Fruit fly (Drosophila melanogaster) whole organism, embryonic: ENCODE data around the gene CG5225.

Source experiments
- Adf1 ChIP-seq: fragments of 200-800 bp; sonication (Bioruptor generic); IDR thresholded peaks from 2 replicates; pipeline ENCODE4 v1.3.6; 2022; ENCODE audit warnings: missing biosample characterization, missing genetic modification characterization
- Bdp1 ChIP-seq: fragments of 200-800 bp; sonication (Bioruptor generic); optimal IDR thresholded peaks from 3 replicates; lab custom pipeline; 2016; ENCODE audit warnings: missing biosample characterization, missing genetic modification characterization
- Bgb ChIP-seq: fragments of 200-800 bp; sonication (Bioruptor generic); IDR thresholded peaks from 2 replicates; pipeline ENCODE4 v1.3.6; 2022; ENCODE audit warnings: missing biosample characterization, missing genetic modification characterization; ENCODE audit not compliant: partially characterized antibody
- CG10267 ChIP-seq: fragments of 200-800 bp; sonication (Bioruptor generic); optimal IDR thresholded peaks from 2 replicates; lab custom pipeline; 2018; ENCODE audit warnings: missing biosample characterization, mild to moderate bottlenecking, missing genetic modification characterization, moderate library complexity
- CG12744 ChIP-seq: fragments of 200-800 bp; sonication (Bioruptor generic); optimal IDR thresholded peaks from 2 replicates; lab custom pipeline; 2016; ENCODE audit warnings: missing biosample characterization, missing genetic modification characterization
- CG15269 ChIP-seq: fragments of 200-800 bp; sonication (Bioruptor generic); optimal IDR thresholded peaks from 2 replicates; lab custom pipeline; 2018; ENCODE audit warnings: missing biosample characterization, mild to moderate bottlenecking, missing genetic modification characterization, moderate library complexity
- CG1647 ChIP-seq: fragments of 200-800 bp; sonication (Bioruptor generic); optimal IDR thresholded peaks from 3 replicates; lab custom pipeline; 2016; ENCODE audit warnings: missing biosample characterization, missing genetic modification characterization
- CG16863 ChIP-seq: fragments of 200-800 bp; sonication (Bioruptor generic); optimal IDR thresholded peaks from 3 replicates; lab custom pipeline; 2016; ENCODE audit warnings: missing biosample characterization, missing genetic modification characterization
- CG17186 ChIP-seq: fragments of 200-800 bp; sonication (Bioruptor generic); optimal IDR thresholded peaks from 3 replicates; lab custom pipeline; 2017; ENCODE audit warnings: missing biosample characterization, missing genetic modification reagents, missing genetic modification characterization
- CG17328 ChIP-seq: fragments of 200-800 bp; sonication (Bioruptor generic); IDR thresholded peaks from 2 replicates; pipeline ENCODE4 v1.3.6; 2022; ENCODE audit warnings: missing biosample characterization, missing genetic modification characterization
- CG17568 ChIP-seq: fragments of 200-800 bp; sonication (Bioruptor generic); optimal IDR thresholded peaks from 2 replicates; lab custom pipeline; 2018; ENCODE audit warnings: missing biosample characterization, mild to moderate bottlenecking, missing genetic modification characterization, moderate library complexity
- CG18764 ChIP-seq: fragments of 200-800 bp; sonication (Bioruptor generic); optimal IDR thresholded peaks from 3 replicates; lab custom pipeline; 2016; ENCODE audit warnings: missing biosample characterization, missing genetic modification characterization
- CG30403 ChIP-seq: fragments of 200-800 bp; sonication (Bioruptor generic); optimal IDR thresholded peaks from 3 replicates; lab custom pipeline; 2016; ENCODE audit warnings: missing biosample characterization, missing genetic modification characterization
- CG32772 ChIP-seq: fragments of 200-800 bp; sonication (Bioruptor generic); IDR thresholded peaks from 2 replicates; pipeline ENCODE4 v1.3.6; 2022; ENCODE audit warnings: missing biosample characterization, missing genetic modification characterization
- CG3281 ChIP-seq: fragments of 200-800 bp; sonication (Bioruptor generic); optimal IDR thresholded peaks from 3 replicates; lab custom pipeline; 2017; ENCODE audit warnings: missing biosample characterization, mild to moderate bottlenecking, missing genetic modification characterization
- CG33213 ChIP-seq: fragments of 200-800 bp; sonication (Bioruptor generic); optimal IDR thresholded peaks from 3 replicates; lab custom pipeline; 2016; ENCODE audit warnings: missing biosample characterization, missing genetic modification characterization
- CG3838 ChIP-seq: fragments of 200-800 bp; sonication (Bioruptor generic); optimal IDR thresholded peaks from 3 replicates; lab custom pipeline; 2016; ENCODE audit warnings: missing biosample characterization, missing genetic modification characterization
- CG3847 ChIP-seq: fragments of 200-800 bp; sonication (Bioruptor generic); IDR thresholded peaks from 2 replicates; pipeline ENCODE4 v1.3.6; 2022; ENCODE audit warnings: missing biosample characterization, missing genetic modification characterization
- CG4707 ChIP-seq: fragments of 200-800 bp; sonication (Bioruptor generic); optimal IDR thresholded peaks from 2 replicates; lab custom pipeline; 2018; ENCODE audit warnings: missing biosample characterization, mild to moderate bottlenecking, missing genetic modification characterization, moderate library complexity
- CG6765 ChIP-seq: fragments of 200-800 bp; sonication (Bioruptor generic); optimal IDR thresholded peaks from 3 replicates; lab custom pipeline; 2017; ENCODE audit warnings: missing biosample characterization, mild to moderate bottlenecking, missing genetic modification characterization
- CG8290 ChIP-seq, 3 experiments: fragments of 200-800 bp; sonication (Bioruptor generic); optimal IDR thresholded peaks; 2 replicates each; lab custom pipeline; 2016 to 2019; ENCODE audit warnings: missing biosample characterization in 3 of 3, missing genetic modification characterization in 3 of 3, mild to moderate bottlenecking in 2 of 3, moderate library complexity in 1 of 3
- Camta ChIP-seq: fragments of 200-800 bp; sonication (Bioruptor generic); optimal IDR thresholded peaks from 2 replicates; lab custom pipeline; 2016; ENCODE audit warnings: missing biosample characterization, missing genetic modification characterization
- Dad ChIP-seq: fragments of 200-800 bp; sonication (Bioruptor generic); optimal IDR thresholded peaks from 3 replicates; lab custom pipeline; 2016; ENCODE audit warnings: missing biosample characterization, missing genetic modification characterization
- Hmx ChIP-seq: fragments of 200-800 bp; sonication (Bioruptor generic); optimal IDR thresholded peaks from 2 replicates; lab custom pipeline; 2016; ENCODE audit warnings: missing biosample characterization, missing genetic modification characterization
- Lhr ChIP-seq: fragments of 200-800 bp; sonication (Bioruptor generic); optimal IDR thresholded peaks from 3 replicates; lab custom pipeline; 2017; ENCODE audit warnings: mild to moderate bottlenecking, missing biosample characterization, missing genetic modification reagents, missing genetic modification characterization
- Meics ChIP-seq: fragments of 200-800 bp; sonication (Bioruptor generic); optimal IDR thresholded peaks from 2 replicates; lab custom pipeline; 2017; ENCODE audit warnings: missing biosample characterization, mild to moderate bottlenecking, missing genetic modification characterization
- Nf-YB ChIP-seq: fragments of 200-800 bp; sonication (Bioruptor generic); optimal IDR thresholded peaks from 3 replicates; lab custom pipeline; 2019; ENCODE audit warnings: missing biosample characterization, mild to moderate bottlenecking, missing genetic modification characterization, moderate library complexity
- Oli ChIP-seq: fragments of 200-800 bp; sonication (Bioruptor generic); optimal IDR thresholded peaks from 2 replicates; lab custom pipeline; 2018; ENCODE audit warnings: missing biosample characterization, mild to moderate bottlenecking, missing genetic modification characterization, moderate library complexity
- Optix ChIP-seq: fragments of 200-800 bp; sonication (Bioruptor generic); IDR thresholded peaks from 3 replicates; pipeline ENCODE4 v1.3.6; 2022; ENCODE audit warnings: missing biosample characterization, missing genetic modification characterization
- Tbp ChIP-seq: fragments of >200 bp; optimal IDR thresholded peaks from 2 replicates; lab custom pipeline; 2018; ENCODE audit warnings: missing biosample characterization, missing genetic modification characterization
- al ChIP-seq: fragments of 200-800 bp; sonication (Bioruptor generic); IDR thresholded peaks from 2 replicates; pipeline ENCODE4 v1.3.6; 2022; ENCODE audit warnings: missing biosample characterization, missing genetic modification characterization
- amos ChIP-seq: fragments of 200-800 bp; sonication (Bioruptor generic); IDR thresholded peaks from 2 replicates; pipeline ENCODE4 v1.3.6; 2022; ENCODE audit warnings: missing biosample characterization, missing genetic modification characterization; ENCODE audit not compliant: partially characterized antibody
- ara ChIP-seq: fragments of 200-800 bp; sonication (Bioruptor generic); IDR thresholded peaks from 2 replicates; pipeline ENCODE4 v1.3.6; 2022; ENCODE audit warnings: missing biosample characterization, missing genetic modification characterization
- bbx ChIP-seq: fragments of 200-800 bp; sonication (Bioruptor generic); IDR thresholded peaks from 2 replicates; pipeline ENCODE4 v1.3.6; 2022; ENCODE audit warnings: missing biosample characterization, missing genetic modification characterization; ENCODE audit not compliant: partially characterized antibody
- ci ChIP-seq: fragments of 200-800 bp; sonication (Bioruptor generic); IDR thresholded peaks from 3 replicates; pipeline ENCODE4 v1.3.6; 2022; ENCODE audit warnings: missing biosample characterization, missing genetic modification characterization
- croc ChIP-seq: fragments of 200-800 bp; sonication (Bioruptor generic); conservative IDR thresholded peaks from 3 replicates; pipeline ENCODE4 v1.3.6; 2022; ENCODE audit warnings: missing biosample characterization, missing genetic modification characterization
- crp ChIP-seq, 2 experiments: fragments of 200-800 bp; sonication (Bioruptor generic); optimal IDR thresholded peaks; 2 replicates in 1 of 2; 3 replicates in 1 of 2; lab custom pipeline; 2017; ENCODE audit warnings: missing biosample characterization in 2 of 2, missing genetic modification characterization in 2 of 2, mild to moderate bottlenecking in 1 of 2, moderate library complexity in 1 of 2
- cwo ChIP-seq: fragments of 200-800 bp; sonication (Bioruptor generic); optimal IDR thresholded peaks from 3 replicates; lab custom pipeline; 2017; ENCODE audit warnings: missing biosample characterization, missing genetic modification characterization, mild to moderate bottlenecking, moderate library complexity, missing genetic modification reagents
- gfzf ChIP-seq: fragments of 200-800 bp; sonication (Bioruptor generic); optimal IDR thresholded peaks from 2 replicates; lab custom pipeline; 2016; ENCODE audit warnings: missing biosample characterization, mild to moderate bottlenecking, missing genetic modification characterization, moderate library complexity
- gt ChIP-seq: fragments of 200-800 bp; sonication (Bioruptor generic); IDR thresholded peaks from 2 replicates; pipeline ENCODE4 v1.3.6; 2022; ENCODE audit warnings: missing biosample characterization, missing genetic modification characterization
- jigr1 ChIP-seq: fragments of 200-800 bp; sonication (Bioruptor generic); IDR thresholded peaks from 3 replicates; pipeline ENCODE4 v1.3.6; 2022; ENCODE audit warnings: missing biosample characterization, missing genetic modification characterization
- kah ChIP-seq: fragments of 200-800 bp; sonication (Bioruptor generic); optimal IDR thresholded peaks from 2 replicates; lab custom pipeline; 2018; ENCODE audit warnings: missing biosample characterization, mild to moderate bottlenecking, missing genetic modification characterization
- repo ChIP-seq: fragments of 200-800 bp; sonication (Bioruptor generic); optimal IDR thresholded peaks from 2 replicates; lab custom pipeline; 2016; ENCODE audit warnings: missing biosample characterization, missing genetic modification characterization
- sens-2 ChIP-seq: fragments of 200-800 bp; sonication (Bioruptor generic); IDR thresholded peaks from 2 replicates; pipeline ENCODE4 v1.3.6; 2022; ENCODE audit warnings: missing biosample characterization, missing genetic modification characterization
- tgo ChIP-seq: fragments of 200-800 bp; sonication (Bioruptor generic); IDR thresholded peaks from 3 replicates; pipeline ENCODE4 v1.3.6; 2022; ENCODE audit warnings: missing biosample characterization, missing genetic modification characterization
- ttk ChIP-seq: fragments of 200-800 bp; sonication (Bioruptor generic); IDR thresholded peaks from 2 replicates; pipeline ENCODE4 v2.1.2; 2022; ENCODE audit warnings: missing biosample characterization, missing genetic modification characterization
- vvl ChIP-seq: fragments of 200-800 bp; sonication (Bioruptor generic); IDR thresholded peaks from 2 replicates; pipeline ENCODE4 v1.3.6; 2022; ENCODE audit warnings: missing biosample characterization, missing genetic modification characterization
- wor ChIP-seq: fragments of 200-800 bp; sonication (Bioruptor generic); IDR thresholded peaks from 2 replicates; pipeline ENCODE4 v1.3.6; 2022; ENCODE audit warnings: missing biosample characterization, missing genetic modification characterization
- zen ChIP-seq: fragments of 200-800 bp; sonication (Bioruptor generic); optimal IDR thresholded peaks from 3 replicates; lab custom pipeline; 2018; ENCODE audit warnings: missing biosample characterization, mild to moderate bottlenecking, missing genetic modification characterization, moderate library complexity
- zfh1 ChIP-seq: fragments of 200-800 bp; sonication (Bioruptor generic); IDR thresholded peaks from 3 replicates; pipeline ENCODE4 v1.3.6; 2022; ENCODE audit warnings: missing biosample characterization, missing genetic modification characterization

Gene CG5225

DNA sequence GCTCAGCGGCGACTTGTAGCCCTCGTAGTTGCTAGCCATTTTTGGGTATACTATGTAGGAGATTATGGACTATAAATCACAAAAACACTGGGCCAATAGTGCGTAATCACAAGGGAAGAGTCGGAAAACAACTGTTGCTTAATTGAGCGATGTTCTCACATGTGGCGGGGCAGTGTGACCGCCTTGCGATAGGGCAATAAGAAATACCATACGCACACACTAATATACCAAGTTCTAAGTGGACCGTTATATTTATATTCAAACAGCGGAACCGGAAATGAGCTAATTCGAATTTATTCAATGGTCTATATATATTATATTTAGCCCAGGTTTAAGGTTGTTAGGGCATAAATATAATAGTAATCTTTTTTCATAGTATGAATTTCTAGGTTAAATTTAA is 7.5 kb upstream of the CG5225 start, which contains the start of gene Adsl:
Adsl (minus strand) TSS at position 165 of the 400 bp plus-strand sequence.
- TF ChIP-seq CG8290 (GFP tag; optimal IDR thresholded peaks at IDR 0.05; lab: Kevin White, UChicago) = no peak
- TF ChIP-seq CG8290 (tag; optimal IDR thresholded peaks at IDR 0.05; lab: Kevin White, UChicago) = peak in 1 of 2 experiments; percentile 3
- TF ChIP-seq CG17186 (GFP tag; lab: Kevin White, UChicago) = peak; percentile 60
- no peak for TF ChIP-seq CG12744 (GFP tag; lab: Kevin White, UChicago)
- peak; percentile 42 for TF ChIP-seq CG30403
- TF ChIP-seq zen = peak; percentile 67
- TF ChIP-seq CG1647 = no peak
- no peak for TF ChIP-seq al (GFP tag; lab: Robert Waterston, UW)
- peak; percentile 19; the same call in 1 of the 3 replicates for TF ChIP-seq tgo
- TF ChIP-seq CG17328 (GFP tag; lab: Robert Waterston, UW) = peak; percentile 73
- no peak for TF ChIP-seq Tbp (GFP tag; lab: Kevin White, UChicago)
- TF ChIP-seq CG17568 (GFP tag; lab: Kevin White, UChicago) = no peak
- TF ChIP-seq vvl (GFP tag; lab: Robert Waterston, UW) = peak; percentile 84
- TF ChIP-seq repo (GFP tag; lab: Kevin White, UChicago) = peak; percentile 40
- TF ChIP-seq CG3847 = no peak
- peak; percentile 53 for TF ChIP-seq Nf-YB (GFP tag; lab: Kevin White, UChicago)
- TF ChIP-seq Lhr (GFP tag; lab: Kevin White, UChicago) = peak; percentile 65
- TF ChIP-seq sens-2 (GFP tag; lab: Robert Waterston, UW) = 0 out of 2 replicates have a peak, but pooled peaks have one; percentile 23
- TF ChIP-seq ttk (GFP tag; lab: Robert Waterston, UW) = no peak
- TF ChIP-seq Hmx (GFP tag; lab: Kevin White, UChicago) = no peak
- 0 out of 3 replicates have a peak, but pooled peaks have one; percentile 20 for TF ChIP-seq croc
- TF ChIP-seq zfh1 (GFP tag; lab: Robert Waterston, UW) = peak; percentile 72
- TF ChIP-seq Oli = peak; percentile 51
- no peak for TF ChIP-seq gt
- TF ChIP-seq Adf1 (GFP tag; lab: Robert Waterston, UW) = no peak
- TF ChIP-seq CG15269 (tag; lab: Kevin White, UChicago) = no peak
- no peak for TF ChIP-seq Optix (GFP tag; lab: Robert Waterston, UW)
- TF ChIP-seq Meics = peak; percentile 83
- no peak for TF ChIP-seq Bdp1
- TF ChIP-seq jigr1 = no peak
- TF ChIP-seq crp (GFP tag; optimal IDR thresholded peaks at IDR 0.05; lab: Kevin White, UChicago) = peak in 1 of 2 experiments; percentile 69
- no peak for TF ChIP-seq CG3838 (GFP tag; lab: Kevin White, UChicago)
- TF ChIP-seq CG33213 (GFP tag; lab: Kevin White, UChicago) = peak; percentile 70
- TF ChIP-seq CG18764 = peak; percentile 32
- TF ChIP-seq Camta (GFP tag; lab: Kevin White, UChicago) = peak; percentile 41
- peak; percentile 91 for TF ChIP-seq ci
- TF ChIP-seq wor = no peak
- no peak for TF ChIP-seq amos
- peak; percentile 82 for TF ChIP-seq kah (GFP tag; lab: Kevin White, UChicago)
- TF ChIP-seq cwo = peak; percentile 37
- TF ChIP-seq CG32772 (GFP tag; lab: Robert Waterston, UW) = no peak
- peak; percentile 78 for TF ChIP-seq CG6765 (GFP tag; lab: Kevin White, UChicago)
- no peak for TF ChIP-seq CG16863 (GFP tag; lab: Kevin White, UChicago)
- peak; percentile 25; the same call in 1 of the 2 replicates for TF ChIP-seq bbx
- peak; percentile 75 for TF ChIP-seq CG4707
- TF ChIP-seq Bgb (GFP tag; lab: Robert Waterston, UW) = peak; percentile 49; the same call in 1 of the 2 replicates
- TF ChIP-seq CG3281 = peak; percentile 83
- peak; percentile 78 for TF ChIP-seq gfzf (GFP tag; lab: Kevin White, UChicago)
- TF ChIP-seq Dad (GFP tag; lab: Kevin White, UChicago) = peak; percentile 33
- TF ChIP-seq CG10267 (tag; lab: Kevin White, UChicago) = peak; percentile 77
- peak; percentile 56 for TF ChIP-seq ara (GFP tag; lab: Robert Waterston, UW)
